Fruit fly (Drosophila melanogaster): ENCODE measurements around the gene CG33985.

Gene CG33985

dm6 chr3L:15509398-15509797, 17.2 kb downstream of the CG33985 start, which contains the start of the genes gdl and gdl-ORF39 (continued):
- TF ChIP-seq Gsc (GFP tag; IDR thresholded peaks at IDR 0.05) (no peak), NfI (GFP tag; optimal IDR thresholded peaks at IDR 0.05) (no peak), CG8281 (tag; optimal IDR thresholded peaks at IDR 0.05) (no peak), CG18764 (GFP tag; optimal IDR thresholded peaks at IDR 0.05) (no peak), Ravus (GFP tag; IDR thresholded peaks at IDR 0.05) (no peak), vfl (GFP tag; optimal IDR thresholded peaks at IDR 0.05) (no peak), CG2116 (GFP tag; optimal IDR thresholded peaks at IDR 0.05) (peak; percentile 50), stwl (tag; optimal IDR thresholded peaks at IDR 0.05) (peak; percentile 71), repo (GFP tag; optimal IDR thresholded peaks at IDR 0.05) (no peak), usp (GFP tag; optimal IDR thresholded peaks at IDR 0.05) (no peak), CG9215 (GFP tag; IDR thresholded peaks at IDR 0.05) (no peak), Hr39 (optimal IDR thresholded peaks at IDR 0.05) (no peak), CG6791 (GFP tag; IDR thresholded peaks at IDR 0.05; ENCODE audit: partially characterized antibody) (no peak), esg (GFP tag; conservative IDR thresholded peaks at IDR 0.05) (no peak), HLHmδ (GFP tag; optimal IDR thresholded peaks at IDR 0.05) (peak; percentile 21), CG1233 (GFP tag; optimal IDR thresholded peaks at IDR 0.05) (no peak), CG16863 (GFP tag; optimal IDR thresholded peaks at IDR 0.05) (no peak), unc-4 (GFP tag; IDR thresholded peaks at IDR 0.05; ENCODE audit: partially characterized antibody) (peak; percentile 32; the same call in 1 of the 2 replicates), CG8944 (GFP tag; optimal IDR thresholded peaks at IDR 0.05) (no peak), CG12236 (GFP tag; optimal IDR thresholded peaks at IDR 0.05) (no peak), gce (GFP tag; IDR thresholded peaks at IDR 0.05) (no peak), grau (tag; optimal IDR thresholded peaks at IDR 0.05) (no peak), CG2712 (tag; optimal IDR thresholded peaks at IDR 0.05) (peak; percentile 6), fu2 (GFP tag; optimal IDR thresholded peaks at IDR 0.05) (no peak), CG11696 (GFP tag; IDR thresholded peaks at IDR 0.05) (no peak), Vsx1 (GFP tag; optimal IDR thresholded peaks at IDR 0.05) (no peak), h (optimal IDR thresholded peaks at IDR 0.05) (no peak), p53 (GFP tag; optimal IDR thresholded peaks at IDR 0.05) (no peak), CG17912 (GFP tag; optimal IDR thresholded peaks at IDR 0.05) (no peak), HHEX (GFP tag; optimal IDR thresholded peaks at IDR 0.05) (no peak), CG6765 (GFP tag; optimal IDR thresholded peaks at IDR 0.05) (no peak), MESR4 (GFP tag; optimal IDR thresholded peaks at IDR 0.05) (peak; percentile 31), Opbp (GFP tag; IDR thresholded peaks at IDR 0.05; ENCODE audit: partially characterized antibody) (peak; percentile 46; the same call in 2 of the 3 replicates), Sry-δ (GFP tag; optimal IDR thresholded peaks at IDR 0.05) (peak; percentile 22), CG15514 (GFP tag; optimal IDR thresholded peaks at IDR 0.05) (peak; percentile 65), CG43689 (GFP tag; IDR thresholded peaks at IDR 0.05) (no peak), Ptx1 (GFP tag; IDR thresholded peaks at IDR 0.05) (no peak), CG3995 (GFP tag; optimal IDR thresholded peaks at IDR 0.05) (no peak), ac (GFP tag; optimal IDR thresholded peaks at IDR 0.05) (no peak), vvl (GFP tag; IDR thresholded peaks at IDR 0.05) (no peak), CG31365 (tag; optimal IDR thresholded peaks at IDR 0.05) (no peak), NC2β (GFP tag; optimal IDR thresholded peaks at IDR 0.05) (no peak), nom (GFP tag; optimal IDR thresholded peaks at IDR 0.05) (no peak), tap (tag; optimal IDR thresholded peaks at IDR 0.05) (no peak), schlank (tag; optimal IDR thresholded peaks at IDR 0.05) (no peak), ci (GFP tag; IDR thresholded peaks at IDR 0.05) (no peak; the same call in 2 of the 3 replicates), HmgD (GFP tag; optimal IDR thresholded peaks at IDR 0.05) (no peak), CG2678 (tag; optimal IDR thresholded peaks at IDR 0.05) (no peak), CG13287 (GFP tag; IDR thresholded peaks at IDR 0.05; ENCODE audit: partially characterized antibody) (peak; percentile 62), CG13123 (GFP tag; optimal IDR thresholded peaks at IDR 0.05) (no peak), CG7928 (GFP tag; optimal IDR thresholded peaks at IDR 0.05) (peak; percentile 94), pita (GFP tag; optimal IDR thresholded peaks at IDR 0.05) (no peak)

All from whole organism, embryonic.